Worm (Caenorhabditis elegans) whole organism, early embryonic: ENCODE data around the gene mrpl-36.

Experiments
- B0310.2 ChIP-seq: sonication (generic microtip); optimal IDR thresholded peaks from 2 replicates; lab custom pipeline; 2016; ENCODE audit warnings: mild to moderate bottlenecking, missing genetic modification characterization, missing compliant biosample characterization
- F13C5.2 ChIP-seq: sonication (generic microtip); optimal IDR thresholded peaks from 2 replicates; lab custom pipeline; 2017; ENCODE audit warnings: mild to moderate bottlenecking, missing genetic modification characterization, inconsistent platforms, missing compliant biosample characterization
- aly-1 ChIP-seq: sonication (generic microtip); optimal IDR thresholded peaks from 2 replicates; lab custom pipeline; 2016; ENCODE audit warnings: missing genetic modification characterization, missing compliant biosample characterization
- ama-1 ChIP-seq: fragments of 150-350 bp; optimal IDR thresholded peaks from 2 replicates; lab custom pipeline; 2014
- ceh-13 ChIP-seq: fragments of 200-800 bp; sonication (Bioruptor generic); optimal IDR thresholded peaks from 2 replicates; lab custom pipeline; 2018; ENCODE audit warnings: mild to moderate bottlenecking, missing genetic modification characterization, missing compliant biosample characterization
- ceh-36 ChIP-seq: sonication (generic microtip); optimal IDR thresholded peaks from 2 replicates; lab custom pipeline; 2016; ENCODE audit warnings: missing genetic modification characterization, inconsistent platforms, missing compliant biosample characterization
- ets-7 ChIP-seq: sonication (generic microtip); optimal IDR thresholded peaks from 2 replicates; lab custom pipeline; 2016; ENCODE audit warnings: missing genotype, missing genetic modification characterization, missing compliant biosample characterization
- flt-1 ChIP-seq: fragments of 200-800 bp; sonication (Bioruptor generic); IDR thresholded peaks from 2 replicates; pipeline ENCODE4 v1.3.6; 2022; ENCODE audit warnings: missing genetic modification characterization, missing compliant biosample characterization
- hmbx-1 ChIP-seq: sonication (generic microtip); optimal IDR thresholded peaks from 2 replicates; lab custom pipeline; 2016; ENCODE audit warnings: mild to moderate bottlenecking, missing genetic modification characterization, missing compliant biosample characterization
- hmg-4 ChIP-seq: fragments of 200-800 bp; sonication (Bioruptor generic); optimal IDR thresholded peaks from 2 replicates; lab custom pipeline; 2018; ENCODE audit warnings: mild to moderate bottlenecking, missing genetic modification characterization, missing compliant biosample characterization
- hnd-1 ChIP-seq: sonication (generic microtip); optimal IDR thresholded peaks from 2 replicates; lab custom pipeline; 2016; ENCODE audit warnings: missing genetic modification characterization, missing compliant biosample characterization
- pes-1 ChIP-seq: fragments of 200-800 bp; sonication (Bioruptor generic); IDR thresholded peaks from 2 replicates; pipeline ENCODE4 v1.3.6; 2022; ENCODE audit warnings: missing genetic modification reagents, missing genetic modification characterization, missing compliant biosample characterization
- scrt-1 ChIP-seq: fragments of 200-800 bp; sonication (Bioruptor generic); IDR thresholded peaks from 2 replicates; pipeline ENCODE4 v1.3.6; 2022; ENCODE audit warnings: missing genetic modification characterization, missing compliant biosample characterization
- sea-1 ChIP-seq: fragments of 200-800 bp; sonication (Bioruptor generic); conservative IDR thresholded peaks from 2 replicates; pipeline ENCODE4 v1.3.6; 2022; ENCODE audit warnings: missing genetic modification characterization, missing compliant biosample characterization
- tbx-11 ChIP-seq: fragments of 200-800 bp; sonication (Bioruptor generic); IDR thresholded peaks from 2 replicates; pipeline ENCODE4 v1.3.6; 2022; ENCODE audit warnings: missing genetic modification characterization, missing compliant biosample characterization
- tbx-37 ChIP-seq: fragments of 200-800 bp; sonication (Bioruptor generic); conservative IDR thresholded peaks from 2 replicates; pipeline ENCODE4 v1.3.6; 2022; ENCODE audit warnings: missing genetic modification reagents, missing genetic modification characterization, missing compliant biosample characterization
- tra-4 ChIP-seq: sonication (generic microtip); optimal IDR thresholded peaks from 2 replicates; lab custom pipeline; 2017; ENCODE audit warnings: missing genetic modification characterization, missing compliant biosample characterization

mrpl-36 gene

ce11 chrIII:9830502-9830901 lies 17.4 kb downstream of the mrpl-36 start, which contains the start of gene ZK632.12:
TSS of gene ZK632.12 (plus strand) at chrIII:9830802.
- TF ChIP-seq scrt-1 (no peak), tbx-11 (no peak), ets-7 (tag; lab: Kevin White, UChicago) (no peak), B0310.2 (tag; lab: Kevin White, UChicago) (no peak), sea-1 (no peak), flt-1 (no peak), aly-1 (tag; lab: Kevin White, UChicago) (no peak)

DNA sequence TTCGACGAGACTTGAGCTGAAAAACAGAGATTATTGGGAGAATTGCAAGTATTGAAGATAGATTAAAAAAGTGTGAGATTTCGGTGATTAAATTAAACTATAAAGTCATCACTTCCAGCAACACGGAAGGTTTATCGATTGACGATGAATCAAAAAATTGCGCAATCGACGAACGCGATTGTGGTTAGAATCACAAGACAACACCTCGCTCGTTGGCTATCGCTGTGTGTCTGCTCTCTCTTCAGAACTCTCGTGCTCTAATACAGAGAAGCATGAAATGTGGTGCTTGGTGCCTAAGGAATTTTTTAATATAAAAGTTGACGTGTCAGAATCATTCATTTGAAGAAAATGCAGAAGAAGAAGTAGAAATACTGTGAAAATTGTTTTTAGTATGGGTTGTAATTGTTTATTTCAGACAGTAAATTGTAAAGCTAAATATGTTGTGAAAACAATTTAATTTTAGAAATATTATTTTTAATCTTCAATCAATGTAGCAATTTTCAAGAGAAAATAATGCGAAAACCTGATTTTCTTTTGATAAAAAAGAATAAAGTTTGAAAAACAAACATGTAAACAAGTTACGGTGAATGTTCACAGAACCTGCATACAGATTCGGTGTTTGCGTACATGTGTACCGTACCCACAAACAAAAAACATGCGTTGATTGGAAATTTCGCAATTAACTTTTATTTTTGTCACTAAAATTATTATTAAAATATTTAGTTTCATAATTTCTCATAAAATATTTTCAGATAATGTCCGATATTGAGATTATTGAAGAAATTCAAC lies 20.6 kb downstream of the mrpl-36 start, which contains the start of the genes ZK632.10 and ZK632.11:
Gene ZK632.10 (minus strand): TSS at position 560 of the 789 bp plus-strand sequence.
Gene ZK632.11 (plus strand): TSS at position 753 of the 789 bp plus-strand sequence.
- TF ChIP-seq ama-1 (lab: Kevin White, UChicago), result no peak
- TF ChIP-seq B0310.2 (tag; lab: Kevin White, UChicago), result no peak
- TF ChIP-seq pes-1, result no peak

DNA sequence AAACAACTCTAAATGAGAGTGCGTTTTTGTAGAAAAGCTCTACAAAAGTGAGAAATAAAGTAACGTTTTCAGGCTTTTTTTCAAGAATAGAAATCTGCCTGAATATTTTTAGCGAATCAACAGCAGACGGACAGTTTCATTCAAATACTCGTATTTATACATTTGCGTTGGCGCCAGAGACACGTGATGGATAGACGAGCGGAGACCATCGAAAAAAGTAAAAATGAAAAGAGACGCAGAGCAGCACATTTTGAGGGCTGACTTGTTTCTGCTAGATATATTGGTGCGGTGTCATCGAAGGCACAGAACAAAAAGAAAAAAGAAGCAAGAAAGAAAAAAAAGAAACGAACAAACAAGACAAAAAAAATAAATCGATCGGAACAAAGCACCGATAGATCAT lies 21.9 kb downstream of the mrpl-36 start:
- TF ChIP-seq tbx-11 (no peak), tra-4 (tag; lab: Kevin White, UChicago) (no peak), hmg-4 (no peak), tbx-37 (GFP tag; lab: Robert Waterston, UW) (no peak), ets-7 (tag; lab: Kevin White, UChicago) (no peak), flt-1 (no peak), scrt-1 (no peak), aly-1 (tag; lab: Kevin White, UChicago) (no peak), pes-1 (no peak), hmbx-1 (tag; lab: Kevin White, UChicago) (no peak), ama-1 (lab: Kevin White, UChicago) (no peak), sea-1 (no peak), F13C5.2 (tag; lab: Kevin White, UChicago) (no peak), ceh-13 (GFP tag; lab: Kevin White, UChicago) (no peak), hnd-1 (tag; lab: Kevin White, UChicago) (no peak)

ce11 chrIII:9825073-9825828 lies 22.7 kb downstream of the mrpl-36 start, which contains the start of gene ZK632.9:
TSS of gene ZK632.9 (minus strand) at chrIII:9825432.
- no peak for TF ChIP-seq F13C5.2 (tag; lab: Kevin White, UChicago)
- no peak for TF ChIP-seq flt-1
- no peak for TF ChIP-seq ets-7 (tag; lab: Kevin White, UChicago)
- no peak for TF ChIP-seq hmbx-1 (tag; lab: Kevin White, UChicago)
- no peak for TF ChIP-seq hmg-4
- no peak for TF ChIP-seq ceh-36 (tag; lab: Kevin White, UChicago)

DNA sequence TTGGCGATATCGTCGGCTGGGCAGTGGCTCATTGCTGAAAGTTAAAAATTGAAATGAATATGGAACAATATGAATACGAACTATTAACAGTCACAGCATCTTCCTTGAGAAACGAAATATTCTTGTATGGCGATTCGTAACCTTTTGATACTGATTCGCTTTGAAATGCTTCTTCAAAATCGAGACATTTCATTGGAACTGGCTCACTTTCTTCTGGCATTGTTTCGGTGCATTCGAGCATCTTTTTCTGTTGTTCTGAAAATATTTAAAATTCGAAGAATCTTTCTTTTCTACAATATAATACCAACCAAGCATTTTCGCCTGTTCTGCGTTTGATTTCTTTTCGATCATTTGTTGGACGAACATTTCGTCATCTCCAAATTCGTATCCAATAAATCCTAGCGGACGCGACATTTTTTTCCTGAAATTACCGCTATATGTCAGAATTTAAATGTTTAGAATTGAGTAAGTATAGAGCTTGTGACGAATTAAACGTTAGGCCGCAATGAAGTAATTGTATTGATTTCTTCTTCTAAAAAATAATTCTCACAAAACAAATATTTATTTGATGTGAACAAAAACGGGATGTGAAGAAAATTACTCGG lies 23.5 kb downstream of the mrpl-36 start, which contains the start of gene lin-52:
Gene lin-52 (minus strand): TSS at position 421 of the 605 bp plus-strand sequence.
- TF ChIP-seq hmg-4 (no peak), ama-1 (lab: Kevin White, UChicago) (peak; percentile 64)

DNA sequence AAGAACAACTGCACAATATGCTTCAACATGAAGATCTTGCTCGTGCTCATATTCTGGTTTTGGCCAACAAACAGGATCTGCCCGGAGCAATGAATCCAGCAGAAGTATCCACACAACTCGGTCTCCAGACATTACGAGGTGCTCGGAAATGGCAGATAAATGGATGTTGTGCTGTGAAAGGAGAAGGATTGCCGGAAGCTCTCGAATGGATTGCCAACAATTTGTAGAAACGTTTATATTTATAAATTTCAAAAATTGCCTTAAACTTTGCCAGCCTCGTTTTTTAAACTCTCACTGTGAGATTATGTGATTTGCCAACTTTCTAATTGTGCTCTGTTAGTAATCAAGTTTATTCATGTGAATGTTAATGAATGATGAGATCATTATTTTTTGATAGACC lies 24.2 kb downstream of the mrpl-36 start:
- no peak for TF ChIP-seq ets-7 (tag; lab: Kevin White, UChicago)
- no peak for TF ChIP-seq ama-1 (lab: Kevin White, UChicago)
- no peak for TF ChIP-seq hnd-1 (tag; lab: Kevin White, UChicago)
- no peak for TF ChIP-seq F13C5.2 (tag; lab: Kevin White, UChicago)
- no peak for TF ChIP-seq sea-1
- no peak for TF ChIP-seq ceh-13 (GFP tag; lab: Kevin White, UChicago)
- TF ChIP-seq scrt-1, result no peak
- no peak for TF ChIP-seq flt-1
- TF ChIP-seq hmg-4, result no peak
- TF ChIP-seq tbx-11, result no peak

DNA sequence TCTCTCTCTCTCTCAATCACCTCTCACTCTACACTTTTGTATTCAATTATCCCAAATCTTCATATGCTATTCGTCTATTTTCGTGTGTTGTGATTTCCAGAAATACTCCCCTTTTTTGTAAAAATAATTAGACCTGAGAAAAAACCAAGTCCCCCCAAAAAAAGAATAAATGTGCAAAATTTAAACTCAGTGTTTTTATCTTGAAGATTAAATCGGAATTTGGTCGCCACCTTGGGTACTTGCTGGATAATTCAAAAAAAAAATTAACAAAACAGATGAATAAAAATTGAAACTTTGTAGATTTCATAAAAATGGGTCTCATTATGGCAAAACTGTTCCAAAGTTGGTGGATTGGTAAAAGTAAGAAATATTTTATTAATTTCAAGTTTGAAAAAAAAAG lies 25.0 kb downstream of the mrpl-36 start, which contains the start of gene arl-5:
Gene arl-5 (plus strand): TSS at position 301 of the 400 bp plus-strand sequence.
- TF ChIP-seq ceh-13 (GFP tag; lab: Kevin White, UChicago) (no peak), ama-1 (lab: Kevin White, UChicago) (no peak), ceh-36 (tag; lab: Kevin White, UChicago) (no peak), tbx-11 (no peak), tbx-37 (GFP tag; lab: Robert Waterston, UW) (no peak), scrt-1 (no peak), sea-1 (no peak), ets-7 (tag; lab: Kevin White, UChicago) (no peak), flt-1 (no peak), tra-4 (tag; lab: Kevin White, UChicago) (no peak), hmg-4 (no peak), aly-1 (tag; lab: Kevin White, UChicago) (no peak), F13C5.2 (tag; lab: Kevin White, UChicago) (no peak), hnd-1 (tag; lab: Kevin White, UChicago) (no peak), pes-1 (no peak), hmbx-1 (tag; lab: Kevin White, UChicago) (no peak), B0310.2 (tag; lab: Kevin White, UChicago) (no peak)
